Worm (Caenorhabditis elegans) whole organism, L3 larva: Measurements from ENCODE around the gene B0454.8.

ENCODE experiments used
- aly-2 ChIP-seq: fragments of 150-350 bp; optimal IDR thresholded peaks from 2 replicates; lab custom pipeline; 2014; ENCODE audit warnings: missing biosample characterization, missing genetic modification characterization
- ama-1 ChIP-seq: fragments of 150-350 bp; optimal IDR thresholded peaks from 2 replicates; lab custom pipeline; 2018
- elt-1 ChIP-seq: fragments of 150-350 bp; optimal IDR thresholded peaks from 2 replicates; lab custom pipeline; 2014; ENCODE audit warnings: missing biosample characterization, missing genetic modification characterization
- elt-3 ChIP-seq, 3 experiments: fragments of 150-350 bp in 1 of 3; sonication (generic microtip) in 2 of 3; optimal IDR thresholded peaks; 2 replicates in 2 of 3; 4 replicates in 1 of 3; lab custom pipeline; 2014 to 2017; ENCODE audit warnings: missing biosample characterization in 3 of 3, missing genetic modification characterization in 3 of 3
- lin-39 ChIP-seq: fragments of 150-350 bp; optimal IDR thresholded peaks from 2 replicates; lab custom pipeline; 2018; ENCODE audit warnings: missing biosample characterization, missing genetic modification reagents, missing genetic modification characterization
- lsy-12 ChIP-seq: sonication (generic microtip); optimal IDR thresholded peaks from 2 replicates; lab custom pipeline; 2016; ENCODE audit warnings: mild to moderate bottlenecking, missing genetic modification characterization, missing compliant biosample characterization
- mdl-1 ChIP-seq: fragments of 150-350 bp; optimal IDR thresholded peaks from 2 replicates; lab custom pipeline; 2014; ENCODE audit warnings: missing biosample characterization, missing genetic modification characterization
- nfya-1 ChIP-seq: sonication (generic microtip); optimal IDR thresholded peaks from 2 replicates; lab custom pipeline; 2017; ENCODE audit warnings: missing genetic modification characterization, mild to moderate bottlenecking, missing compliant biosample characterization, antibody characterized with exemption, moderate library complexity; ENCODE audit not compliant: insufficient read depth
- nhr-25 ChIP-seq: sonication (generic microtip); optimal IDR thresholded peaks from 2 replicates; lab custom pipeline; 2017; ENCODE audit warnings: missing biosample characterization, missing genetic modification characterization
- nhr-76 ChIP-seq: fragments of 150-350 bp; sonication (generic microtip); optimal IDR thresholded peaks from 5 replicates; lab custom pipeline; 2014; ENCODE audit warnings: missing biosample characterization, missing genetic modification characterization
- pqm-1 ChIP-seq: fragments of 150-350 bp; optimal IDR thresholded peaks from 2 replicates; lab custom pipeline; 2017; ENCODE audit warnings: missing biosample characterization, missing genetic modification characterization, inconsistent platforms
- snpc-4 ChIP-seq: fragments of 150-350 bp; optimal IDR thresholded peaks from 2 replicates; lab custom pipeline; 2014; ENCODE audit warnings: missing biosample characterization, missing genetic modification characterization
- zag-1 ChIP-seq: fragments of 150-350 bp; optimal IDR thresholded peaks from 2 replicates; lab custom pipeline; 2014; ENCODE audit warnings: missing biosample characterization, missing genetic modification characterization

ce11 chrII:3063984-3064383, 20.7 kb upstream of the B0454.8 start:
- TF ChIP-seq nfya-1 (no peak), lin-39 (tag; lab: Kevin White, UChicago) (no peak), snpc-4 (tag; lab: Kevin White, UChicago) (no peak), ama-1 (no peak), nhr-25 (tag; lab: Kevin White, UChicago) (no peak), nhr-76 (no peak), elt-3 (tag; optimal IDR thresholded peaks at IDR 0.05; lab: Kevin White, UChicago) (no peak), pqm-1 (tag; lab: Kevin White, UChicago) (no peak), aly-2 (tag; lab: Kevin White, UChicago) (no peak), elt-1 (tag; lab: Kevin White, UChicago) (no peak), mdl-1 (tag; lab: Kevin White, UChicago) (no peak), lsy-12 (tag; lab: Kevin White, UChicago) (no peak), zag-1 (no peak)
